Worm (Caenorhabditis elegans) whole organism, midembryonic: ENCODE data around the gene F35G2.5.

Source experiments
- T22C8.4 ChIP-seq: fragments of 200-800 bp; sonication (Bioruptor generic); IDR thresholded peaks from 2 replicates; pipeline ENCODE4 v1.3.6; 2022; ENCODE audit warnings: missing genetic modification characterization, missing compliant biosample characterization
- cog-1 ChIP-seq: sonication (generic microtip); optimal IDR thresholded peaks from 2 replicates; lab custom pipeline; 2016; ENCODE audit warnings: missing genetic modification characterization, missing compliant biosample characterization
- flt-1 ChIP-seq: fragments of 200-800 bp; sonication (Bioruptor generic); IDR thresholded peaks from 2 replicates; pipeline ENCODE4 v1.3.6; 2022; ENCODE audit warnings: missing genetic modification characterization, missing compliant biosample characterization
- klf-2 ChIP-seq: fragments of 200-800 bp; sonication (Bioruptor generic); conservative IDR thresholded peaks from 2 replicates; pipeline ENCODE4 v1.3.6; 2022; ENCODE audit warnings: missing genetic modification reagents, missing genetic modification characterization, missing compliant biosample characterization
- med-1 ChIP-seq: sonication (generic microtip); optimal IDR thresholded peaks from 2 replicates; lab custom pipeline; 2017; ENCODE audit warnings: missing genetic modification characterization, mild to moderate bottlenecking, missing compliant biosample characterization, antibody characterized with exemption, missing genetic modification reagents; ENCODE audit not compliant: insufficient read depth
- ref-1 ChIP-seq: fragments of 200-800 bp; sonication (Bioruptor generic); conservative IDR thresholded peaks from 2 replicates; pipeline ENCODE4 v1.3.6; 2022; ENCODE audit warnings: missing genetic modification reagents, missing genetic modification characterization, missing compliant biosample characterization
- tab-1 ChIP-seq: fragments of 200-800 bp; sonication (Bioruptor generic); IDR thresholded peaks from 2 replicates; pipeline ENCODE4 v1.3.6; 2022; ENCODE audit warnings: missing genetic modification characterization, missing compliant biosample characterization
- ztf-23 ChIP-seq: fragments of 200-800 bp; sonication (Bioruptor generic); IDR thresholded peaks from 2 replicates; pipeline ENCODE4 v1.3.6; 2022; ENCODE audit warnings: missing genetic modification reagents, missing genetic modification characterization, missing compliant biosample characterization
- ztf-29 ChIP-seq: fragments of 200-800 bp; sonication (Bioruptor generic); IDR thresholded peaks from 2 replicates; pipeline ENCODE4 v1.3.6; 2022; ENCODE audit warnings: missing genetic modification reagents, missing genetic modification characterization, missing compliant biosample characterization

Gene F35G2.5

ce11 chrIV:12261353-12261752 lies 41.9 kb downstream of the F35G2.5 start, which contains the start of gene sre-14:
Gene sre-14 (minus strand): TSS chrIV:12261453.
- TF ChIP-seq klf-2 (GFP tag; lab: Robert Waterston, UW) (no peak), cog-1 (tag; lab: Kevin White, UChicago) (no peak), ztf-23 (GFP tag; lab: Robert Waterston, UW) (no peak), flt-1 (no peak), ztf-29 (no peak), T22C8.4 (GFP tag; lab: Robert Waterston, UW) (no peak), med-1 (no peak)

- no peak for TF ChIP-seq T22C8.4 (GFP tag; lab: Robert Waterston, UW)
- no peak for TF ChIP-seq ztf-23 (GFP tag; lab: Robert Waterston, UW)
- no peak for TF ChIP-seq ztf-29
- no peak for TF ChIP-seq klf-2 (GFP tag; lab: Robert Waterston, UW)
- no peak for TF ChIP-seq med-1
- no peak for TF ChIP-seq cog-1 (tag; lab: Kevin White, UChicago)
- TF ChIP-seq flt-1, result no peak
- TF ChIP-seq tab-1, result no peak
Measured at ce11 chrIV:12265877-12266276, 46.5 kb downstream of the F35G2.5 start.

- TF ChIP-seq T22C8.4 (GFP tag; lab: Robert Waterston, UW), result 0 out of 2 replicates have a peak, but pooled peaks have one; percentile 20
- peak; percentile 53; the same call in 1 of the 2 replicates for TF ChIP-seq ztf-29
- TF ChIP-seq cog-1 (tag; lab: Kevin White, UChicago), result peak; percentile 37
- no peak for TF ChIP-seq med-1
- TF ChIP-seq flt-1, result no peak; the same call in none of the 2 replicates
- TF ChIP-seq tab-1, result no peak
- no peak for TF ChIP-seq klf-2 (GFP tag; lab: Robert Waterston, UW)
- no peak for TF ChIP-seq ref-1 (GFP tag; lab: Robert Waterston, UW)
- TF ChIP-seq ztf-23 (GFP tag; lab: Robert Waterston, UW), result peak; percentile 61; the same call in 1 of the 2 replicates
Measured at ce11 chrIV:12268272-12269045, 49.0 kb downstream of the F35G2.5 start, which contains the start of the genes ppm-1.H and rpl-34. Gene ppm-1.H (minus strand): TSS chrIV:12268322. Gene rpl-34 (plus strand): TSS chrIV:12268995.

- TF ChIP-seq ztf-23 (GFP tag; lab: Robert Waterston, UW) (no peak), flt-1 (no peak), T22C8.4 (GFP tag; lab: Robert Waterston, UW) (no peak), ztf-29 (no peak), tab-1 (no peak), ref-1 (GFP tag; lab: Robert Waterston, UW) (no peak)
Measured at ce11 chrIV:12270392-12270791, 51.0 kb downstream of the F35G2.5 start, which contains the start of gene C42C1.3. Gene C42C1.3 (minus strand): TSS chrIV:12270492.
